Fruit fly (Drosophila melanogaster) Kc167 (cell line): ENCODE results near the gene CG17029.

Experiments
- h ChIP-seq: fragments of >200 bp; optimal IDR thresholded peaks from 3 replicates; lab custom pipeline; 2018; ENCODE audit warnings: missing external identifiers
- ttk ChIP-seq: sonication (Bioruptor generic); optimal IDR thresholded peaks from 2 replicates; lab custom pipeline; 2017; ENCODE audit warnings: missing external identifiers

DNA sequence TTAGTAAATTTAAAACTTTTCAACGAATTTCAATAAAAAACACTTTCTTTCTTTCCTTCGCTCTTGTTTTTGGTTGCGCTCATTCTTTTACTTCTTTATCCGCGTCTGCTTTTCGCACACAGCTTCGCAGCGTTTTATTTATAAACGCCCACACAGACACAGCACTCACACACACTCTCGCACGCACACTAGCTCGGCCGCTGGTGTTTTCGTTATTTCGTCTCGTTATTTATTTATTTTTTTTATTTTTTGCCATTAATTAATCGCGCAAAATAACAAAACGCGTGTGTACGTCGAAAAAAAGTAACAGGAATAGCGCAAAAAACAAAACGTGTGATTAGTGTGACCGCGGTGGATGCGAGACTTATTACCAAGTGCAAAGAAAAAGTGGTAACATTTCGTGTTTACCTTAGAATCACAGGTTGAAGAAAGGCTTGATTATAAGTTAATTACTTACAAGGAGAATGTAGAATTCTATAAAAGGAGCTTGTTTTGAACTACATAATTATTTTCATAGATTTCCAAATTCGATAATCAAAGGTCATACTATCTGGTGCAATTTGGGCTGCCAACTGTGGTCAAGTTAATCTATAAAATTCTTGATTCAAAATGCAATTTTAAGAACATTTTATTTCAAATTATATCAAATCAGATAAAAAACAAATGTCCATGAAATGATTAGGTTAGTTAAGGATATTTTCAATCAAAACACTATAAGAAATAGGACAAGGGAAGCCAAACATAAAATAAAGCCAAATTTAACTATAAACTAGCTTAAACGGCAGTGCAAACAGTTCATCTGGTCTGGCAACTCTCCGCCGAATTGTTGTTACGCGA is 27.9 kb downstream of the CG17029 start, which contains the start of the genes hzg and mRpS31:
- TF ChIP-seq h (lab: Kevin White, UChicago) (no peak), ttk (lab: Kevin White, UChicago) (no peak)
